Worm (Caenorhabditis elegans) whole organism, L3 larva: Measurements from ENCODE around the gene sri-50.

ENCODE experiments used
- ceh-16 ChIP-seq: sonication (generic microtip); optimal IDR thresholded peaks from 2 replicates; lab custom pipeline; 2017; ENCODE audit warnings: missing biosample characterization, missing genetic modification characterization
- jun-1 ChIP-seq: fragments of 150-350 bp; optimal IDR thresholded peaks from 2 replicates; lab custom pipeline; 2014; ENCODE audit warnings: missing biosample characterization, missing genetic modification reagents, missing genetic modification characterization
- nhr-237 ChIP-seq: fragments of 150-350 bp; optimal IDR thresholded peaks from 2 replicates; lab custom pipeline; 2014; ENCODE audit warnings: missing biosample characterization, missing genetic modification characterization
- pha-4 ChIP-seq: fragments of 150-350 bp; optimal IDR thresholded peaks from 2 replicates; lab custom pipeline; 2014; ENCODE audit warnings: missing biosample characterization, missing genetic modification reagents, missing genetic modification characterization
- tbx-2 ChIP-seq: sonication (generic microtip); optimal IDR thresholded peaks from 2 replicates; lab custom pipeline; 2016; ENCODE audit warnings: mild to moderate bottlenecking, missing genetic modification characterization, missing compliant biosample characterization
- unc-39 ChIP-seq: sonication (generic microtip); optimal IDR thresholded peaks from 4 replicates; lab custom pipeline; 2017; ENCODE audit warnings: missing biosample characterization, missing genetic modification characterization
- ztf-4 ChIP-seq: fragments of 150-350 bp; optimal IDR thresholded peaks from 2 replicates; lab custom pipeline; 2014; ENCODE audit warnings: missing biosample characterization, missing genetic modification characterization

- TF ChIP-seq tbx-2 (tag; lab: Kevin White, UChicago) (no peak), jun-1 (tag; lab: Kevin White, UChicago) (no peak), ceh-16 (tag; lab: Kevin White, UChicago) (no peak), pha-4 (tag; lab: Kevin White, UChicago) (no peak), nhr-237 (tag; lab: Kevin White, UChicago) (no peak), ztf-4 (tag; lab: Kevin White, UChicago) (no peak), unc-39 (tag; lab: Kevin White, UChicago) (no peak)
These were observed 44.7 kb downstream of the sri-50 start, which contains the start of the genes fbxc-50 and C17F4.2 for ce11 chrII:3248043-3248718.
